Worm (Caenorhabditis elegans): ENCODE data around the gene Y75B8A.6.
"Not testable (repeated sequence)": the region's sequence is repeated elsewhere in the genome, so short reads cannot be mapped to it uniquely, and the experiment has no call there.

DNA sequence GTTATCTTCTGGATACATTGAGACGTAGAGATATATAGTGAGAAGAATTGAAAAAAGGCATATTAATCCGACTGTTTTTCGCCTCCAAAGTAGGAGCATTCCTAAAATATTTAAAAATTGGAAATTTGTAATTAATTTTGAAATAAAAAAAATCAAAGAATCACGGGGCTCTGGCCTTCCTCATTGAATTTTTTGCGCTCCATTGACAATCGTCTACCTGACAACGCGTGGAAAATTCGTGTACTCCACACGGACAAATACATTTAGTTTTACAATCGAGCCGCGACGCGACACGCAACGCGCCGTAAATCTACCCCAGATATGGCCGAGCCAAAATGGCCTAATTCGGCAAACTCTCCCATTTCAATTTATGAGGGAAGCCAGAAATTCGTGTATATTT, 47.0 kb upstream of the Y75B8A.6 start, which contains the start of gene gly-11:
- not testable (repeated sequence) for TF ChIP-seq cebp-1 (GFP tag; IDR thresholded peaks at IDR 0.05); cebp-1 (tag; optimal IDR thresholded peaks at IDR 0.05); snpc-4 (GFP tag; optimal IDR thresholded peaks at IDR 0.05); snpc-4 (tag; optimal IDR thresholded peaks at IDR 0.05); nfya-1 (tag; optimal IDR thresholded peaks at IDR 0.05; ENCODE audit: borderline replicate concordance, insufficient read depth); T26A5.8 (tag; optimal IDR thresholded peaks at IDR 0.05); nfyb-1 (GFP tag; IDR thresholded peaks at IDR 0.05); ets-4 (GFP tag; optimal IDR thresholded peaks at IDR 0.05); tbp1 (GFP tag; optimal IDR thresholded peaks at IDR 0.05); pha-4 (tag; optimal IDR thresholded peaks at IDR 0.05); ceh-91 (GFP tag; IDR thresholded peaks at IDR 0.05); efl-1 (GFP tag; optimal IDR thresholded peaks at IDR 0.05); somi-1 (GFP tag; optimal IDR thresholded peaks at IDR 0.05)
